Fruit fly (Drosophila melanogaster): ENCODE measurements around the gene Spt3.

DNA sequence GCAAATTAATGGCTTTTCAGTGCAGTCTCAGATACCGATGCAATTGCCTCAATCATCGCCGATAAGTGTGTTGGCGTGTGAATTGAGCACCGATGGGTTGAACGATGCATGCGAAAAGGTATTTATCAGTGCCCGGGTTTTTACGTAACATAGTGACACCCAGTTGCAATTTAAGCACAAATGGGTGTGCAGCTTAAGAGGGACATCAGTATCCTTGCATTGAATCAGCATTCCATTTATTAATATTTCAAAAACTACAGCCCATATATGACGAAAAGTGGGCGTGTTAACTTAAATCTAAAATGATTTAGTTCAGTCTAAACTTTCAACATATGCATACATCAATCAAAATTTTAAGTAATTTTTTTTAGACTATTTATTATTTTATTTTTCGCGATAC, 15.9 kb downstream of the Spt3 start, which contains the start of gene ssp5:
- TF ChIP-seq Hr78 (GFP tag; optimal IDR thresholded peaks at IDR 0.05) (no peak), psq (GFP tag; optimal IDR thresholded peaks at IDR 0.05) (no peak), Mio (GFP tag; optimal IDR thresholded peaks at IDR 0.05) (no peak), h (GFP tag; optimal IDR thresholded peaks at IDR 0.05) (no peak), Rel (GFP tag; optimal IDR thresholded peaks at IDR 0.05) (no peak), Rel (tag; optimal IDR thresholded peaks at IDR 0.05) (no peak), pan (optimal IDR thresholded peaks at IDR 0.05) (no peak), usp (GFP tag; optimal IDR thresholded peaks at IDR 0.05) (no peak), Hr83 (GFP tag; optimal IDR thresholded peaks at IDR 0.05; ENCODE audit: poor library complexity, severe bottlenecking) (no peak), sage (GFP tag; optimal IDR thresholded peaks at IDR 0.05) (no peak)
